Comparison of ENCODE assay signal across 2 worm cellular contexts in the genomic region with DNA sequence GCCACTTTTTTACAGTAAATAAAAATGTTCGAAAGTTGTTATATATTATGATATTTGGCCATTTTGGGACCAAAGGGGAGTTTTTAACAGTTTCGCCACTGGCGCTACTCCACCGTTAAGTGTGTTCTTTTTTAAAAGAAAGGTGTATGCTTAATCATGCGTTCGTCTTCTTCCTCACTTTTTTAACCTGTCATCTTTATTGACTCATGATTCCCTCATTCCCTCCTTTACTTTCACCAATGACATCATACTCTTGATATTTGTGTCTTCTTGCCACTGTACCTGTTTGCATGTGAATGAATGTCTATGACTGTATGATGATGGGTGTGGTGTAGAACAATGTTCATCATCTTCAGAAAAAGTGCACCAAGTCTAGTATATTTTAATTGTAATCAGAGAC.
A peak's percentile ranks its signal among the peaks of the same experiment; 100 is the strongest.
TF ChIP-seq lines count a peak whose summit lies in the region.

No protein-coding gene starts in this region.

TF ChIP-seq in whole organism, L4 larva, 104 proteins besides CTCF, POLR2A, EP300 and RAD21 (continued from another document):
- 0 out of 2 replicates have a peak, but pooled peaks have one; percentile 13 for TF ChIP-seq php-3 (GFP tag; IDR thresholded peaks at IDR 0.05; lab: Robert Waterston, UW)
- no peak for TF ChIP-seq egl-27 (tag; optimal IDR thresholded peaks at IDR 0.05; lab: Kevin White, UChicago)
- TF ChIP-seq snpc-1.2 (GFP tag; IDR thresholded peaks at IDR 0.05; lab: Robert Waterston, UW) = no peak
- TF ChIP-seq unc-39 (tag; optimal IDR thresholded peaks at IDR 0.05; lab: Kevin White, UChicago) = no peak
- TF ChIP-seq ceh-62 (tag; optimal IDR thresholded peaks at IDR 0.05; lab: Kevin White, UChicago) = no peak
- TF ChIP-seq ztf-7 (tag; optimal IDR thresholded peaks at IDR 0.05; lab: Kevin White, UChicago) = no peak
- TF ChIP-seq nhr-237 (tag; optimal IDR thresholded peaks at IDR 0.05; lab: Kevin White, UChicago) = no peak
- TF ChIP-seq lin-29 (GFP tag; IDR thresholded peaks at IDR 0.05; lab: Robert Waterston, UW) = no peak
- no peak for TF ChIP-seq nhr-25 (tag; optimal IDR thresholded peaks at IDR 0.05; lab: Kevin White, UChicago; ENCODE audit: borderline replicate concordance, insufficient read depth)
- TF ChIP-seq duxl-1 (tag; optimal IDR thresholded peaks at IDR 0.05; lab: Kevin White, UChicago; ENCODE audit: poor library complexity) = no peak
- no peak for TF ChIP-seq ces-1 (GFP tag; optimal IDR thresholded peaks at IDR 0.05; lab: Kevin White, UChicago)
- TF ChIP-seq nhr-10 (tag; optimal IDR thresholded peaks at IDR 0.05; lab: Kevin White, UChicago) = no peak
- TF ChIP-seq zip-11 (GFP tag; IDR thresholded peaks at IDR 0.05; lab: Robert Waterston, UW) = no peak
- TF ChIP-seq ceh-44 (GFP tag; IDR thresholded peaks at IDR 0.05; lab: Robert Waterston, UW) = no peak
- TF ChIP-seq snpc-4 (tag; optimal IDR thresholded peaks at IDR 0.05; lab: Kevin White, UChicago) = no peak
- peak; percentile 84 for TF ChIP-seq hlh-30 (tag; optimal IDR thresholded peaks at IDR 0.05; lab: Kevin White, UChicago; ENCODE audit: insufficient read depth)
- peak; percentile 68 for TF ChIP-seq nhr-28 (tag; optimal IDR thresholded peaks at IDR 0.05; lab: Kevin White, UChicago)
- no peak for TF ChIP-seq F10B5.3 (tag; optimal IDR thresholded peaks at IDR 0.05; lab: Kevin White, UChicago)
- no peak for TF ChIP-seq fkh-10 (GFP tag; optimal IDR thresholded peaks at IDR 0.05; lab: Kevin White, UChicago)
- TF ChIP-seq nhr-41 (GFP tag; IDR thresholded peaks at IDR 0.05; lab: Robert Waterston, UW) = no peak
- no peak for TF ChIP-seq mxl-2 (GFP tag; conservative IDR thresholded peaks at IDR 0.05; lab: Robert Waterston, UW)
- no peak for TF ChIP-seq F44E2.7 (GFP tag; IDR thresholded peaks at IDR 0.05; lab: Robert Waterston, UW)

TF ChIP-seq in whole organism, young adult, 124 proteins besides CTCF, POLR2A, EP300 and RAD21 (continued from another document):
- TF ChIP-seq nfya-1 (tag; optimal IDR thresholded peaks at IDR 0.05; lab: Kevin White, UChicago; ENCODE audit: borderline replicate concordance, insufficient read depth) (no peak), mcd-1 (GFP tag; IDR thresholded peaks at IDR 0.05; lab: Robert Waterston, UW) (no peak), let-526 (GFP tag; IDR thresholded peaks at IDR 0.05; lab: Robert Waterston, UW) (no peak), K12H6.12 (tag; optimal IDR thresholded peaks at IDR 0.05; lab: Kevin White, UChicago) (no peak), C06A6.2 (GFP tag; conservative IDR thresholded peaks at IDR 0.05; lab: Robert Waterston, UW) (no peak), B0035.1 (tag; optimal IDR thresholded peaks at IDR 0.05; lab: Kevin White, UChicago) (no peak), egl-18 (GFP tag; IDR thresholded peaks at IDR 0.05; lab: Robert Waterston, UW) (no peak), cebp-2 (GFP tag; IDR thresholded peaks at IDR 0.05; lab: Robert Waterston, UW) (no peak), aptf-2 (GFP tag; conservative IDR thresholded peaks at IDR 0.05; lab: Robert Waterston, UW) (no peak), nhr-80 (tag; optimal IDR thresholded peaks at IDR 0.05; lab: Kevin White, UChicago) (peak; percentile 48), mes-4 (tag; optimal IDR thresholded peaks at IDR 0.05; lab: Kevin White, UChicago) (no peak), let-607 (tag; optimal IDR thresholded peaks at IDR 0.05; lab: Kevin White, UChicago) (peak in 1 of 2 experiments; percentile 40), Y79H2A.3 (GFP tag; conservative IDR thresholded peaks at IDR 0.05; lab: Robert Waterston, UW) (no peak), zim-3 (tag; optimal IDR thresholded peaks at IDR 0.05; lab: Kevin White, UChicago) (no peak), F57C9.4 (tag; optimal IDR thresholded peaks at IDR 0.05; lab: Kevin White, UChicago) (no peak), lsl-1 (GFP tag; optimal IDR thresholded peaks at IDR 0.05; lab: Kevin White, UChicago) (no peak), madf-10 (tag; optimal IDR thresholded peaks at IDR 0.05; lab: Kevin White, UChicago) (no peak), nfyb-1 (GFP tag; IDR thresholded peaks at IDR 0.05; lab: Robert Waterston, UW) (peak; percentile 55; the same call in 1 of the 2 replicates), tbx-9 (tag; optimal IDR thresholded peaks at IDR 0.05; lab: Kevin White, UChicago; ENCODE audit: borderline replicate concordance) (no peak), die-1 (tag; optimal IDR thresholded peaks at IDR 0.05; lab: Kevin White, UChicago) (no peak), ztf-25 (GFP tag; IDR thresholded peaks at IDR 0.05; lab: Robert Waterston, UW) (no peak), sea-2 (GFP tag; IDR thresholded peaks at IDR 0.05; lab: Robert Waterston, UW) (no peak), Y67H2A.10 (GFP tag; conservative IDR thresholded peaks at IDR 0.05; lab: Robert Waterston, UW) (no peak), madf-3 (GFP tag; IDR thresholded peaks at IDR 0.05; lab: Robert Waterston, UW) (no peak), tlf-1 (GFP tag; optimal IDR thresholded peaks at IDR 0.05; lab: Kevin White, UChicago) (no peak), rpc-1 (optimal IDR thresholded peaks at IDR 0.05; lab: Kevin White, UChicago) (no peak), rpc-1 (tag; optimal IDR thresholded peaks at IDR 0.05; lab: Kevin White, UChicago) (no peak), lin-26 (GFP tag; IDR thresholded peaks at IDR 0.05; lab: Robert Waterston, UW) (no peak), ceh-58 (GFP tag; IDR thresholded peaks at IDR 0.05; lab: Robert Waterston, UW) (no peak), lin-40 (tag; optimal IDR thresholded peaks at IDR 0.05; lab: Kevin White, UChicago) (no peak), egl-44 (GFP tag; IDR thresholded peaks at IDR 0.05; lab: Robert Waterston, UW) (no peak)
TF ChIP-seq in whole organism, young adult: peak in this region for 16.
